Worm (Caenorhabditis elegans): ENCODE measurements around the gene asp-15.

DNA sequence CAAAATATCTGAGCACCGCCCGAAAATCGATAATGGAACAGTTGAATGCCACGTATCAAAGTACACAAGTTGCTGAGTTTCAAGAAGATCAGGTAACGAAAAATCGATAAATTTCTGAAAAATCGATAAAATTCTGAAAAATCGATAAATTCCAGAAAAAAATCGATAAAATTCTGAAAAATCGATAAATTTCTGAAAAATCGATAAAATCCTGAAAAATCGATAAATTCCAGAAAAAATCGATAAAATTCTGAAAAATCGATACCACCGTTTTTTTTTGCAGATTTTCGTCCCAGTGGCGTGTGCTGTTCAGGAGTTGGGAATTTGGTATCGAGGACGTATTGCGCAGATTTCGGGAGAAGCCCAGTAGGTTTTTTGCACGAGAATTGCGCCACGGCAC, 17.3 kb downstream of the asp-15 start:
- TF ChIP-seq B0261.1 (tag; optimal IDR thresholded peaks at IDR 0.05) (no peak), ztf-18 (tag; optimal IDR thresholded peaks at IDR 0.05) (no peak), lsy-27 (tag; optimal IDR thresholded peaks at IDR 0.05; ENCODE audit: borderline replicate concordance, insufficient read depth) (no peak)
